Fruit fly (Drosophila melanogaster) whole organism, embryonic: Measurements from ENCODE around the gene CG12177.

Source experiments
- ATbp ChIP-seq: fragments of 200-800 bp; sonication (Bioruptor generic); optimal IDR thresholded peaks from 2 replicates; lab custom pipeline; 2017; ENCODE audit warnings: missing biosample characterization, mild to moderate bottlenecking, missing genetic modification characterization, missing genetic modification reagents
- CG10654 ChIP-seq: fragments of 200-800 bp; sonication (Bioruptor generic); optimal IDR thresholded peaks from 2 replicates; lab custom pipeline; 2016; ENCODE audit warnings: missing biosample characterization, missing genetic modification characterization
- CG10959 ChIP-seq: fragments of 200-800 bp; sonication (Bioruptor generic); IDR thresholded peaks from 2 replicates; pipeline ENCODE4 v1.3.6; 2022; ENCODE audit warnings: missing biosample characterization, missing genetic modification characterization
- CG12299 ChIP-seq: fragments of 200-800 bp; sonication (Bioruptor generic); optimal IDR thresholded peaks from 2 replicates; lab custom pipeline; 2018; ENCODE audit warnings: missing biosample characterization, mild to moderate bottlenecking, missing genetic modification characterization
- CG13123 ChIP-seq: fragments of 200-800 bp; sonication (Bioruptor generic); optimal IDR thresholded peaks from 2 replicates; lab custom pipeline; 2016; ENCODE audit warnings: missing biosample characterization, missing genetic modification characterization
- CG13287 ChIP-seq: fragments of 200-800 bp; sonication (Bioruptor generic); IDR thresholded peaks from 2 replicates; pipeline ENCODE4 v1.3.6; 2022; ENCODE audit warnings: missing biosample characterization, missing genetic modification characterization; ENCODE audit not compliant: partially characterized antibody
- CG14860 ChIP-seq: fragments of 200-800 bp; sonication (Bioruptor generic); IDR thresholded peaks from 3 replicates; pipeline ENCODE4 v1.3.6; 2022; ENCODE audit warnings: missing biosample characterization, missing genetic modification characterization; ENCODE audit not compliant: partially characterized antibody
- CG1603 ChIP-seq: fragments of 200-800 bp; sonication (Bioruptor generic); optimal IDR thresholded peaks from 2 replicates; lab custom pipeline; 2019; ENCODE audit warnings: missing biosample characterization, mild to moderate bottlenecking, missing genetic modification characterization, moderate library complexity
- CG16779 ChIP-seq: fragments of 200-800 bp; sonication (Bioruptor generic); IDR thresholded peaks from 2 replicates; pipeline ENCODE4 v1.3.6; 2022; ENCODE audit warnings: missing biosample characterization, missing genetic modification characterization
- CG18262 ChIP-seq: fragments of 200-800 bp; optimal IDR thresholded peaks from 3 replicates; lab custom pipeline; 2019; ENCODE audit warnings: missing biosample characterization, mild to moderate bottlenecking, missing genetic modification characterization, moderate library complexity
- CG31224 ChIP-seq: fragments of 200-800 bp; sonication (Bioruptor generic); IDR thresholded peaks from 2 replicates; pipeline ENCODE4 v1.3.6; 2022; ENCODE audit warnings: missing biosample characterization, missing genetic modification characterization
- CG42726 ChIP-seq: fragments of 200-800 bp; sonication (Bioruptor generic); IDR thresholded peaks from 2 replicates; pipeline ENCODE4 v1.3.6; 2022; ENCODE audit warnings: missing biosample characterization, missing genetic modification characterization; ENCODE audit not compliant: partially characterized antibody
- CG4404 ChIP-seq: fragments of 200-800 bp; sonication (Bioruptor generic); IDR thresholded peaks from 2 replicates; pipeline ENCODE4 v1.3.6; 2022; ENCODE audit warnings: missing biosample characterization, missing genetic modification characterization
- CG6689 ChIP-seq: fragments of 200-800 bp; sonication (Bioruptor generic); IDR thresholded peaks from 2 replicates; pipeline ENCODE4 v1.3.6; 2022; ENCODE audit warnings: missing biosample characterization, missing genetic modification characterization
- CG7839 ChIP-seq: fragments of 200-800 bp; sonication (Bioruptor generic); optimal IDR thresholded peaks from 3 replicates; lab custom pipeline; 2018; ENCODE audit warnings: missing biosample characterization, mild to moderate bottlenecking, missing genetic modification characterization, moderate library complexity
- Dbx ChIP-seq: fragments of 200-800 bp; sonication (Bioruptor generic); IDR thresholded peaks from 3 replicates; pipeline ENCODE4 v1.3.6; 2022; ENCODE audit warnings: missing biosample characterization, missing genetic modification characterization
- Elba2 ChIP-seq: fragments of 200-800 bp; sonication (Bioruptor generic); optimal IDR thresholded peaks from 3 replicates; lab custom pipeline; 2016; ENCODE audit warnings: missing biosample characterization, missing genetic modification characterization
- Fer1 ChIP-seq: fragments of 200-800 bp; sonication (Bioruptor generic); optimal IDR thresholded peaks from 2 replicates; lab custom pipeline; 2017; ENCODE audit warnings: missing biosample characterization, mild to moderate bottlenecking, missing genetic modification characterization
- H15 ChIP-seq: fragments of 200-800 bp; sonication (Bioruptor generic); IDR thresholded peaks from 3 replicates; pipeline ENCODE4 v1.3.6; 2022; ENCODE audit warnings: missing biosample characterization, missing genetic modification characterization
- HLHmδ ChIP-seq: fragments of 200-800 bp; sonication (Bioruptor generic); optimal IDR thresholded peaks from 2 replicates; lab custom pipeline; 2018; ENCODE audit warnings: missing biosample characterization, mild to moderate bottlenecking, missing genetic modification characterization, moderate library complexity
- MBD-R2 ChIP-seq: fragments of 200-800 bp; sonication (Bioruptor generic); IDR thresholded peaks from 2 replicates; pipeline ENCODE4 v1.3.6; 2022; ENCODE audit warnings: missing biosample characterization, missing genetic modification characterization
- MTF-1 ChIP-seq: fragments of 200-800 bp; sonication (Bioruptor generic); optimal IDR thresholded peaks from 2 replicates; lab custom pipeline; 2018; ENCODE audit warnings: missing biosample characterization, mild to moderate bottlenecking, missing genetic modification characterization, borderline replicate concordance
- Myb ChIP-seq: fragments of 200-800 bp; sonication (Bioruptor generic); optimal IDR thresholded peaks from 2 replicates; lab custom pipeline; 2016; ENCODE audit warnings: missing biosample characterization, missing genetic modification characterization
- Nf-YC ChIP-seq: fragments of 200-800 bp; optimal IDR thresholded peaks from 3 replicates; lab custom pipeline; 2019; ENCODE audit warnings: missing biosample characterization, mild to moderate bottlenecking, missing genetic modification characterization, moderate library complexity
- Optix ChIP-seq: fragments of 200-800 bp; sonication (Bioruptor generic); IDR thresholded peaks from 3 replicates; pipeline ENCODE4 v1.3.6; 2022; ENCODE audit warnings: missing biosample characterization, missing genetic modification characterization
- Sry-β ChIP-seq: fragments of 200-800 bp; sonication (Bioruptor generic); optimal IDR thresholded peaks from 2 replicates; lab custom pipeline; 2018; ENCODE audit warnings: missing biosample characterization, mild to moderate bottlenecking, missing genetic modification characterization, moderate library complexity
- Vsx1 ChIP-seq: fragments of 200-800 bp; sonication (Bioruptor generic); optimal IDR thresholded peaks from 2 replicates; lab custom pipeline; 2017; ENCODE audit warnings: missing biosample characterization, mild to moderate bottlenecking, missing genetic modification characterization, missing genetic modification reagents
- ato ChIP-seq: fragments of 200-800 bp; sonication (Bioruptor generic); IDR thresholded peaks from 2 replicates; pipeline ENCODE4 v1.3.6; 2022; ENCODE audit warnings: missing biosample characterization, missing genetic modification characterization; ENCODE audit not compliant: partially characterized antibody
- bsh ChIP-seq, 2 experiments: fragments of 200-800 bp; sonication (Bioruptor generic); optimal IDR thresholded peaks; 2 replicates each; lab custom pipeline; 2017 to 2018; ENCODE audit warnings: mild to moderate bottlenecking in 2 of 2, missing biosample characterization in 2 of 2, missing genetic modification characterization in 2 of 2, moderate library complexity in 1 of 2
- chm ChIP-seq: fragments of 200-800 bp; sonication (Bioruptor generic); IDR thresholded peaks from 2 replicates; pipeline ENCODE4 v1.3.6; 2022; ENCODE audit warnings: missing biosample characterization, missing genetic modification characterization
- danr ChIP-seq: fragments of 200-800 bp; sonication (Bioruptor generic); IDR thresholded peaks from 2 replicates; pipeline ENCODE4 v1.3.6; 2022; ENCODE audit warnings: missing biosample characterization, missing genetic modification characterization
- dmrt99B ChIP-seq: fragments of 200-800 bp; sonication (Bioruptor generic); optimal IDR thresholded peaks from 2 replicates; lab custom pipeline; 2018; ENCODE audit warnings: missing biosample characterization, mild to moderate bottlenecking, missing genetic modification characterization, moderate library complexity
- fd102C ChIP-seq: fragments of 200-800 bp; sonication (Bioruptor generic); optimal IDR thresholded peaks from 2 replicates; lab custom pipeline; 2018; ENCODE audit warnings: missing biosample characterization, mild to moderate bottlenecking, missing genetic modification characterization, moderate library complexity
- fd64A ChIP-seq: fragments of 200-800 bp; sonication (Bioruptor generic); optimal IDR thresholded peaks from 3 replicates; lab custom pipeline; 2018; ENCODE audit warnings: missing biosample characterization, mild to moderate bottlenecking, missing genetic modification characterization
- hth ChIP-seq: fragments of >200 bp; optimal IDR thresholded peaks from 2 replicates; lab custom pipeline; 2017; ENCODE audit warnings: inconsistent platforms
- ken ChIP-seq: fragments of 200-800 bp; sonication (Bioruptor generic); IDR thresholded peaks from 3 replicates; pipeline ENCODE4 v1.3.6; 2022; ENCODE audit warnings: missing biosample characterization, missing genetic modification characterization
- nmo ChIP-seq: fragments of 200-800 bp; sonication (Bioruptor generic); optimal IDR thresholded peaks from 2 replicates; lab custom pipeline; 2018; ENCODE audit warnings: missing biosample characterization, mild to moderate bottlenecking, missing genetic modification characterization, moderate library complexity
- onecut ChIP-seq: fragments of 200-800 bp; sonication (Bioruptor generic); IDR thresholded peaks from 2 replicates; pipeline ENCODE4 v1.3.6; 2022; ENCODE audit warnings: missing biosample characterization, missing genetic modification characterization
- peb ChIP-seq: fragments of 200-800 bp; sonication (Bioruptor generic); IDR thresholded peaks from 2 replicates; pipeline ENCODE4 v1.3.6; 2022; ENCODE audit warnings: missing biosample characterization, missing genetic modification characterization
- repo ChIP-seq: fragments of 200-800 bp; sonication (Bioruptor generic); optimal IDR thresholded peaks from 2 replicates; lab custom pipeline; 2016; ENCODE audit warnings: missing biosample characterization, missing genetic modification characterization
- sd ChIP-seq: fragments of 200-800 bp; sonication (Bioruptor generic); optimal IDR thresholded peaks from 3 replicates; lab custom pipeline; 2018; ENCODE audit warnings: missing biosample characterization, mild to moderate bottlenecking, missing genetic modification characterization, moderate library complexity
- sob ChIP-seq: fragments of 200-800 bp; sonication (Bioruptor generic); IDR thresholded peaks from 2 replicates; pipeline ENCODE4 v1.3.6; 2022; ENCODE audit warnings: missing biosample characterization, missing genetic modification characterization
- tna ChIP-seq: fragments of 200-800 bp; sonication (Bioruptor generic); IDR thresholded peaks from 2 replicates; pipeline ENCODE4 v1.3.6; 2022; ENCODE audit warnings: missing biosample characterization, missing genetic modification characterization; ENCODE audit not compliant: partially characterized antibody
- wdn ChIP-seq: fragments of 200-800 bp; sonication (Bioruptor generic); IDR thresholded peaks from 2 replicates; pipeline ENCODE4 v1.3.6; 2022; ENCODE audit warnings: missing biosample characterization, missing genetic modification characterization

CG12177 gene

DNA sequence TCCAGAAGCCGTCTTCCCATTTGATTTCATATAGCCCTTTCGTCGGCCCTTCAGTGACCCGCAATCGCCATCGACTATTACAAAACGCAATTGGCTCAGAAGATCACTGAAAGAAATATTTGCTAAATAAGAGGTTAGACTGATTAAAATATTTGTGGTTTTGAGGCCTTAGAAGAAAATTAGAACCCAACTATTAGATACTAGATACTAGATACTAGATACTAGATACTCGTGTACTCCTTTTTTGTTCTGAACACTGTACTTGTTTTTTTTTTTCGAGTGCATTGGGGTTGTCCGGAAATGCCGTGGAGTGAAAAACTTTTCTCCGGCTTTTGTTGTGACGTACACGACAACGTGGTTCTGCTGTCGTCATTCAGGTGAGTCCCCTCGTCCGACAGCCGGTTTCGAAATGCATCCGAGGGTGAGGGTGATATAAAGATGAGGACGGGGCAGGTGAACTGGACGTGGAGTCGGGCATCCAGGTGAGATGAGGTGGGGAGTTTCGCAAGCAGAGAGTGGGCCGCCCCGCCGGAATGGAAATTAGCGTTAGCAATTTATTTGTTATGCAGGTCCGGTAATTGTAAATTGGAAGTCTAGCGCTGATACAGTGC, 49.9 kb downstream of the CG12177 start (continued):
- TF ChIP-seq Nf-YC (no peak), CG4404 (GFP tag; lab: Robert Waterston, UW) (no peak), HLHmδ (no peak), CG10654 (GFP tag; lab: Kevin White, UChicago) (no peak), MTF-1 (no peak), nmo (peak; percentile 32), fd64A (no peak), Fer1 (no peak), Sry-β (no peak), CG6689 (GFP tag; lab: Robert Waterston, UW) (0 out of 2 replicates have a peak, but pooled peaks have one; percentile 27), sob (no peak), CG1603 (peak; percentile 45), peb (no peak), CG7839 (peak; percentile 48), sd (tag; lab: Kevin White, UChicago) (no peak), hth (lab: Kevin White, UChicago) (no peak), danr (0 out of 2 replicates have a peak, but pooled peaks have one; percentile 20), CG14860 (GFP tag; lab: Robert Waterston, UW) (no peak), Dbx (no peak), CG13287 (GFP tag; lab: Robert Waterston, UW) (no peak), Vsx1 (GFP tag; lab: Kevin White, UChicago) (no peak), ken (GFP tag; lab: Robert Waterston, UW) (no peak), CG31224 (GFP tag; lab: Robert Waterston, UW) (no peak), repo (no peak), Elba2 (GFP tag; lab: Kevin White, UChicago) (no peak), bsh (GFP tag; optimal IDR thresholded peaks at IDR 0.05; lab: Kevin White, UChicago) (peak in 1 of 2 experiments; percentile 67), tna (GFP tag; lab: Robert Waterston, UW) (no peak), CG10959 (GFP tag; lab: Robert Waterston, UW) (no peak), fd102C (GFP tag; lab: Kevin White, UChicago) (no peak), Myb (GFP tag; lab: Kevin White, UChicago) (peak; percentile 12), MBD-R2 (no peak), dmrt99B (tag; lab: Kevin White, UChicago) (peak; percentile 45), ato (no peak), CG13123 (GFP tag; lab: Kevin White, UChicago) (no peak), wdn (GFP tag; lab: Robert Waterston, UW) (no peak), CG12299 (tag; lab: Kevin White, UChicago) (no peak), Optix (GFP tag; lab: Robert Waterston, UW) (no peak), H15 (GFP tag; lab: Robert Waterston, UW) (no peak), chm (GFP tag; lab: Robert Waterston, UW) (no peak), CG18262 (tag; lab: Kevin White, UChicago) (peak; percentile 26), CG42726 (GFP tag; lab: Robert Waterston, UW) (no peak), CG16779 (GFP tag; lab: Robert Waterston, UW) (no peak), onecut (GFP tag; lab: Robert Waterston, UW) (no peak), ATbp (GFP tag; lab: Kevin White, UChicago) (no peak)
- TF ChIP-seq, all 482 proteins: peak for 107
